Worm (Caenorhabditis elegans) whole organism, L4 larva: ENCODE data around the gene fbxb-115.

Experiments used
- D1046.2 ChIP-seq: fragments of 200-800 bp; sonication (Bioruptor generic); IDR thresholded peaks from 2 replicates; pipeline ENCODE4 v1.3.6; 2022; ENCODE audit warnings: missing genetic modification characterization, missing compliant biosample characterization
- F26F4.8 ChIP-seq: fragments of 200-800 bp; sonication (Bioruptor generic); conservative IDR thresholded peaks from 2 replicates; pipeline ENCODE4 v1.3.6; 2022; ENCODE audit warnings: missing genetic modification characterization, missing compliant biosample characterization
- F37D6.2 ChIP-seq: sonication (generic microtip); optimal IDR thresholded peaks from 2 replicates; lab custom pipeline; 2016; ENCODE audit warnings: mild to moderate bottlenecking, missing genetic modification characterization, missing compliant biosample characterization
- F49E8.2 ChIP-seq: sonication (generic microtip); optimal IDR thresholded peaks from 2 replicates; lab custom pipeline; 2016; ENCODE audit warnings: missing compliant biosample characterization, mild to moderate bottlenecking, missing genetic modification characterization, borderline replicate concordance
- R02D3.7 ChIP-seq: fragments of 150-350 bp; sonication (generic microtip); optimal IDR thresholded peaks from 3 replicates; lab custom pipeline; 2014; ENCODE audit warnings: missing biosample characterization, missing genetic modification characterization
- Y5F2A.4 ChIP-seq: fragments of 200-800 bp; sonication (Bioruptor generic); optimal IDR thresholded peaks from 2 replicates; lab custom pipeline; 2018; ENCODE audit warnings: mild to moderate bottlenecking, missing genetic modification characterization, missing compliant biosample characterization
- aha-1 ChIP-seq: fragments of 150-350 bp; peaks from one replicate; lab custom pipeline; 2014; ENCODE audit warnings: missing biosample characterization, missing genetic modification characterization
- arid-1 ChIP-seq: fragments of 200-800 bp; sonication (Bioruptor generic); conservative IDR thresholded peaks from 2 replicates; pipeline ENCODE4 v1.3.6; 2022; ENCODE audit warnings: missing genetic modification reagents, missing genetic modification characterization, missing compliant biosample characterization
- attf-4 ChIP-seq: sonication (generic microtip); optimal IDR thresholded peaks from 3 replicates; lab custom pipeline; 2017; ENCODE audit warnings: missing biosample characterization, missing genetic modification characterization
- ceh-20 ChIP-seq: fragments of 200-800 bp; sonication (Bioruptor generic); IDR thresholded peaks from 2 replicates; pipeline ENCODE4 v1.3.6; 2022; ENCODE audit warnings: missing genetic modification reagents, missing genetic modification characterization, missing compliant biosample characterization
- ceh-32 ChIP-seq: sonication (generic microtip); optimal IDR thresholded peaks from 2 replicates; lab custom pipeline; 2016; ENCODE audit warnings: mild to moderate bottlenecking, missing genetic modification characterization, missing compliant biosample characterization; ENCODE audit not compliant: poor library complexity
- ceh-44 ChIP-seq: fragments of 200-800 bp; sonication (Bioruptor generic); IDR thresholded peaks from 2 replicates; pipeline ENCODE4 v1.3.6; 2022; ENCODE audit warnings: missing genetic modification reagents, missing genetic modification characterization, missing compliant biosample characterization
- daf-16 ChIP-seq, 3 experiments: sonication (generic microtip); optimal IDR thresholded peaks; 2 replicates each; lab custom pipeline; 2016 to 2017; ENCODE audit warnings: missing genetic modification characterization in 3 of 3, missing genetic modification reagents in 3 of 3, mild to moderate bottlenecking in 2 of 3, missing compliant biosample characterization in 2 of 3, missing biosample characterization in 1 of 3, moderate library complexity in 1 of 3
- dmd-8 ChIP-seq: fragments of 200-800 bp; sonication (Bioruptor generic); IDR thresholded peaks from 2 replicates; pipeline ENCODE4 v1.3.6; 2022; ENCODE audit warnings: missing genetic modification characterization, missing compliant biosample characterization
- dmd-9 ChIP-seq: fragments of 200-800 bp; sonication (Bioruptor generic); IDR thresholded peaks from 2 replicates; pipeline ENCODE4 v1.3.6; 2022; ENCODE audit warnings: missing genetic modification reagents, missing genetic modification characterization, missing compliant biosample characterization
- dpl-1 ChIP-seq: fragments of 150-350 bp; optimal IDR thresholded peaks from 2 replicates; lab custom pipeline; 2014; ENCODE audit warnings: missing biosample characterization, missing genetic modification reagents, missing genetic modification characterization
- egl-27 ChIP-seq: sonication (generic microtip); optimal IDR thresholded peaks from 3 replicates; lab custom pipeline; 2017; ENCODE audit warnings: missing biosample characterization, missing genetic modification reagents, missing genetic modification characterization
- hif-1 ChIP-seq, 2 experiments: sonication (generic microtip); optimal IDR thresholded peaks; 2 replicates each; lab custom pipeline; 2016 to 2017; ENCODE audit warnings: missing compliant biosample characterization in 2 of 2, missing genetic modification characterization in 2 of 2, missing genetic modification reagents in 2 of 2, missing genotype in 2 of 2, mild to moderate bottlenecking in 1 of 2
- mep-1 ChIP-seq: fragments of 150-350 bp; sonication (generic microtip); optimal IDR thresholded peaks from 3 replicates; lab custom pipeline; 2014; ENCODE audit warnings: missing biosample characterization, missing genetic modification characterization
- nhr-10 ChIP-seq: fragments of 150-350 bp; optimal IDR thresholded peaks from 2 replicates; lab custom pipeline; 2014; ENCODE audit warnings: missing biosample characterization, missing genetic modification characterization
- nhr-111 ChIP-seq: fragments of 200-800 bp; sonication (Bioruptor generic); optimal IDR thresholded peaks from 2 replicates; lab custom pipeline; 2018; ENCODE audit warnings: mild to moderate bottlenecking, missing genetic modification characterization, missing compliant biosample characterization
- nhr-28 ChIP-seq: fragments of 150-350 bp; optimal IDR thresholded peaks from 2 replicates; lab custom pipeline; 2014; ENCODE audit warnings: missing biosample characterization, missing genetic modification characterization
- nhr-42 ChIP-seq: fragments of 200-800 bp; sonication (Bioruptor generic); IDR thresholded peaks from 2 replicates; pipeline ENCODE4 v1.3.6; 2022; ENCODE audit warnings: missing genetic modification characterization, missing compliant biosample characterization
- nhr-6 ChIP-seq: fragments of 150-350 bp; optimal IDR thresholded peaks from 2 replicates; lab custom pipeline; 2014; ENCODE audit warnings: missing biosample characterization, missing genetic modification characterization
- rbr-2 ChIP-seq: sonication (generic microtip); optimal IDR thresholded peaks from 2 replicates; lab custom pipeline; 2016; ENCODE audit warnings: missing genotype, missing genetic modification characterization, missing compliant biosample characterization
- saeg-2 ChIP-seq: fragments of 200-800 bp; sonication (Bioruptor generic); IDR thresholded peaks from 2 replicates; pipeline ENCODE4 v1.3.6; 2022; ENCODE audit warnings: missing genetic modification reagents, missing genetic modification characterization, missing compliant biosample characterization
- spr-3 ChIP-seq: fragments of 200-800 bp; sonication (Bioruptor generic); optimal IDR thresholded peaks from 2 replicates; lab custom pipeline; 2018; ENCODE audit warnings: mild to moderate bottlenecking, missing genetic modification characterization, missing compliant biosample characterization
- unc-62 ChIP-seq, 3 experiments: fragments of 150-350 bp in 1 of 3; sonication (generic microtip); optimal IDR thresholded peaks in 2 of 3; peaks in 1 of 3; 1 replicate in 1 of 3; 2 replicates in 2 of 3; lab custom pipeline; 2014 to 2017; ENCODE audit warnings: missing biosample characterization in 3 of 3, missing genetic modification characterization in 3 of 3, missing genetic modification reagents in 3 of 3, missing genotype in 1 of 3
- zip-2 ChIP-seq: fragments of 150-350 bp; optimal IDR thresholded peaks from 2 replicates; lab custom pipeline; 2014; ENCODE audit warnings: missing biosample characterization, missing genetic modification characterization
- ztf-11 ChIP-seq: fragments of 150-350 bp; optimal IDR thresholded peaks from 2 replicates; lab custom pipeline; 2014; ENCODE audit warnings: missing biosample characterization, missing genetic modification characterization
- ztf-7 ChIP-seq: fragments of 150-350 bp; optimal IDR thresholded peaks from 2 replicates; lab custom pipeline; 2014; ENCODE audit warnings: missing biosample characterization, missing genetic modification characterization

The fbxb-115 gene

ce11 chrV:19253520-19253919 is 13.5 kb upstream of the fbxb-115 start, which contains the start of gene F21D9.4:
F21D9.4 (plus strand) TSS chrV:19253820.
- TF ChIP-seq hif-1 (tag; optimal IDR thresholded peaks at IDR 0.05; lab: Kevin White, UChicago) = no peak
- no peak for TF ChIP-seq attf-4 (tag; lab: Kevin White, UChicago)
- TF ChIP-seq aha-1 (tag; lab: Kevin White, UChicago) = no peak
- no peak for TF ChIP-seq nhr-42 (GFP tag; lab: Robert Waterston, UW)
- no peak for TF ChIP-seq unc-62 (GFP tag; optimal IDR thresholded peaks at IDR 0.05 in 1 of 2; lab: Kevin White, UChicago)
- TF ChIP-seq unc-62 (tag; optimal IDR thresholded peaks at IDR 0.05; lab: Kevin White, UChicago) = no peak
- TF ChIP-seq ceh-20 (GFP tag; lab: Robert Waterston, UW) = no peak
- no peak for TF ChIP-seq F49E8.2

DNA sequence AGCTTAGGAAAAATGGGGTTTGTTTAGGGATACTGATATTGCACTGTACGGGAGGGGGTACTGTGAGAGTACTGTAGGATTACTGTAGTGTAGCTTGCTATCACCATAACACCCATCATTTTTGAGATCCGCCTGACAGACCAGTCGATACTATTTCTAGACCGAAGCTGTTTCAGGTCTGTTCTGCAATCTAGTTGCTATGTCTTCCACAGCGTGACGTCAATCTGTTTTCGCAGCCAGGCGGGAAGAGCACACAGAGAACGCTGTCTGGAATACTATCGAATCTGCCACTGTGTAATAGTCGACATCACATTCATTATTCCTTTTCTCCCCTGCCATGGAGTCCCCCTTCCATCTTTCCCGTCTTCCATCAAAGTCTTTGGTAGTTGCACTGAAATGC is 11.8 kb upstream of the fbxb-115 start, which contains the start of gene F21D9.11:
TSS of gene F21D9.11 (plus strand) at position 301 of the 400 bp plus-strand sequence.
- TF ChIP-seq spr-3 (no peak), dmd-9 (GFP tag; lab: Robert Waterston, UW) (no peak), D1046.2 (no peak)

DNA sequence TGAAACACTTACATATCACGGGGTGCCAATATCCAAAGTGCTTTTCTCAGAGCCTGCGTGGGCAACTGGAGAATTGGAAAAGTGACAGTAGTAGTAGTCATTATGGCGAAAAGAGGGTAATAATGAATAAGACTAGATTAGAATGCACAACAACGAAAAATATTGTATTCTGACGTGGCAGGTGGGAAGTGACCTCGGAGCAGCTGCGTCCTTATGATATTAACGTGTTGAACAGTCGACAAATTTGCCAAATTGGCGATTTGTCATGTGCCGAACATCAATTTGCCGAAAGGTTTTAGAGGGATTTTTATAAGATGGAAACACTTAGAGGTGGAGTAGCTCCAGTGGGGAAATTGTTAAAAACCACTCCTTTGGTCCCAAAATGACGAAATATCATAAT is 11.0 kb upstream of the fbxb-115 start, which contains the start of gene str-81:
TSS of gene str-81 (minus strand) at position 101 of the 400 bp plus-strand sequence.
- no peak for TF ChIP-seq egl-27

DNA sequence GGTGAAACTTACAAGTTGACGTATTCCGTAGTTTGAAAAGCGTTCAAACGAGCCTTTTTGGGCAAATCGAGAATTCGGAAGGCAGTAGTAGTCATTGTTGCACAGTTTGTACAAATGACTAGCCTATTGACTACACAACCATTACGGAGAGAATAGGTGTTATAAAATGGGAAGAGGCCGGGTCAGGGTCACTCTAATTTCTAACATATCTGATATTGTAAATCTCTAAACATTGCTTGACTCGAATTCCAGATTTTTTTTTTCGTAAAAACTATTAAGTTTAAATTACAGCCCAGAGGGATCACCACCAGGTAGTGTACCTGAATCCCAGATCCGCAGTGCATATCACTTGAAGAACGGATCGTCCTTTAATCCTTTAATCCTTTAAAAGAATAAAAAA is 2.8 kb downstream of the fbxb-115 start, which contains the start of gene fbxb-2:
TSS of gene fbxb-2 (minus strand) at position 101 of the 400 bp plus-strand sequence.
- TF ChIP-seq nhr-111 (GFP tag; lab: Kevin White, UChicago) = no peak
- TF ChIP-seq nhr-10 (tag; lab: Kevin White, UChicago) = no peak
- no peak for TF ChIP-seq saeg-2
- no peak for TF ChIP-seq arid-1 (GFP tag; lab: Robert Waterston, UW)
- TF ChIP-seq dpl-1 (GFP tag; lab: Kevin White, UChicago) = no peak
- TF ChIP-seq rbr-2 (tag; lab: Kevin White, UChicago) = no peak

ce11 chrV:19233469-19233868 is 6.6 kb downstream of the fbxb-115 start, which contains the start of gene fbxb-116:
fbxb-116 (plus strand) TSS chrV:19233769.
- TF ChIP-seq ztf-7 (tag; lab: Kevin White, UChicago) (no peak), dmd-8 (GFP tag; lab: Robert Waterston, UW) (no peak), ceh-44 (GFP tag; lab: Robert Waterston, UW) (no peak), ztf-11 (tag; lab: Kevin White, UChicago) (no peak), aha-1 (tag; lab: Kevin White, UChicago) (no peak)
- TF ChIP-seq, all 104 proteins: peak for 0

DNA sequence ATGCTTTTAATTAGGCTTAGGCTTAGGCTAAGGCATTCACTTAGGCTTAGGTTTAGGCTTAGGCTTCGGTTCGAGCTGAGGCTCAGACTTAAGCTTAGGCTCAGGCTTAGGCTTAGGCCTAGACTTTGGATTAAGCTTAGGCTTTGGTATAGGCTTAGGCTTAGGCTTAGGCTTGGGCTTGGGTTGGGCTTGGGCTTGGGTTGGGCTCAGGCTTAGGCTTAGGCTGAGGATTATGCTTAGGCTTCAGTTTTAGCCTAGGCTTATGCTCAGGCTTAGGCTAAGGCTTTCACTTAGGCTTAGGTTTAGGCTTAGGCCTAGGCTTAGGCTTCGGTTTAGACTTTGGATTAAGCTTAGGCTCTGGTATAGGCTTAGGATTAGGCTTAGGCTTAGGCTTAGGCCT is 8.9 kb downstream of the fbxb-115 start:
- no peak for TF ChIP-seq egl-27
- TF ChIP-seq aha-1 (tag; lab: Kevin White, UChicago) = peak; percentile 2
- no peak for TF ChIP-seq nhr-6 (tag; lab: Kevin White, UChicago)
- no peak for TF ChIP-seq Y5F2A.4 (GFP tag; lab: Kevin White, UChicago)

- TF ChIP-seq daf-16 (GFP tag; optimal IDR thresholded peaks at IDR 0.05; lab: Kevin White, UChicago) (no peak), daf-16 (tag; optimal IDR thresholded peaks at IDR 0.05; lab: Kevin White, UChicago) (peak; percentile 82), nhr-28 (peak; percentile 27), zip-2 (tag; lab: Kevin White, UChicago) (no peak), R02D3.7 (tag; lab: Kevin White, UChicago) (no peak), attf-4 (tag; lab: Kevin White, UChicago) (no peak), ceh-32 (no peak), saeg-2 (no peak), F26F4.8 (GFP tag; lab: Robert Waterston, UW) (no peak), F37D6.2 (no peak), mep-1 (tag; lab: Kevin White, UChicago) (no peak)
Measured at ce11 chrV:19230413-19230812, 9.6 kb downstream of the fbxb-115 start, which contains the start of gene sqst-3. sqst-3 (plus strand) TSS chrV:19230782.
